Worm (Caenorhabditis elegans): ENCODE data around the gene F25B5.6.

DNA sequence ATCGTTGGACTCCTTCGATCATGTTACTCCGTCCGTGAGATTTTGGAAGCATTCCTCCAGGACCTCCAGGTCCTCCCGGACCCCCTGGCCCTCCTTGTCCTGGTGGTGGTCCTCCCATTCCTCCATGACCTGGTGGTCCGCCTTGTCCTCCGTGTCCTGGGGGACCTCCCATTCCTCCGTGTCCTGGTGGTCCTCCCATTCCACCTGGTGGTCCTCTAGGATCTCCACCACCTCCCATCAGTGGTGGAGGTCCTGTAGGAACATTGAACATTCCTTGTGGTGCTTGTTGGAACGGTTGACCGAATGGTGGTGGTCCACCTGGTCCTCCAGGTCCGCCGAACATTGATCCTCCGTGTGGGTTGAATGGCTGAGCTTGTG lies 5.4 kb upstream of the F25B5.6 start:
- no peak for TF ChIP-seq nhr-12 (tag; optimal IDR thresholded peaks at IDR 0.05)
- no peak for TF ChIP-seq ama-1 (optimal IDR thresholded peaks at IDR 0.05)
- no peak for TF ChIP-seq nhr-23 (tag; optimal IDR thresholded peaks at IDR 0.05)
- TF ChIP-seq elt-3 (tag; optimal IDR thresholded peaks at IDR 0.05) = no peak
- TF ChIP-seq ZK546.5 (tag; optimal IDR thresholded peaks at IDR 0.05) = no peak
- TF ChIP-seq nhr-6 (tag; optimal IDR thresholded peaks at IDR 0.05) = no peak
- no peak for TF ChIP-seq fos-1 (tag; optimal IDR thresholded peaks at IDR 0.05)
- no peak for TF ChIP-seq nhr-11 (tag; optimal IDR thresholded peaks at IDR 0.05)
- TF ChIP-seq sma-3 (GFP tag; optimal IDR thresholded peaks at IDR 0.05) = no peak

All from whole organism, L2 larva.